Fruit fly (Drosophila melanogaster) whole organism, pupa: Measurements from ENCODE around the gene alpha-Man-IIb.
A peak's percentile ranks its signal among the peaks of the same experiment; 100 is the strongest.

ENCODE experiments used
- CG13204 ChIP-seq: fragments of 200-800 bp; sonication (Bioruptor generic); optimal IDR thresholded peaks from 2 replicates; lab custom pipeline; 2018; ENCODE audit warnings: missing biosample characterization, mild to moderate bottlenecking, missing genetic modification characterization, moderate library complexity
- CG15710 ChIP-seq: fragments of 200-800 bp; sonication (Bioruptor generic); optimal IDR thresholded peaks from 2 replicates; lab custom pipeline; 2018; ENCODE audit warnings: missing biosample characterization, mild to moderate bottlenecking, missing genetic modification characterization, moderate library complexity
- CG17806 ChIP-seq: fragments of 200-800 bp; sonication (Bioruptor generic); optimal IDR thresholded peaks from 2 replicates; lab custom pipeline; 2018; ENCODE audit warnings: missing biosample characterization, mild to moderate bottlenecking, missing genetic modification characterization, moderate library complexity
- CG4496 ChIP-seq: fragments of 200-800 bp; sonication (Bioruptor generic); IDR thresholded peaks from 3 replicates; pipeline ENCODE4 v1.3.6; 2022; ENCODE audit warnings: missing biosample characterization, missing genetic modification characterization
- CG8159 ChIP-seq: fragments of 200-800 bp; sonication (Bioruptor generic); optimal IDR thresholded peaks from 3 replicates; lab custom pipeline; 2018; ENCODE audit warnings: missing biosample characterization, mild to moderate bottlenecking, missing genetic modification characterization, moderate library complexity
- CG8301 ChIP-seq: fragments of 200-800 bp; sonication (Bioruptor generic); optimal IDR thresholded peaks from 2 replicates; lab custom pipeline; 2018; ENCODE audit warnings: missing biosample characterization, mild to moderate bottlenecking, missing genetic modification characterization
- CG9948 ChIP-seq: fragments of 200-800 bp; sonication (Bioruptor generic); optimal IDR thresholded peaks from 2 replicates; lab custom pipeline; 2018; ENCODE audit warnings: missing biosample characterization, mild to moderate bottlenecking, missing genetic modification characterization, moderate library complexity
- D1 ChIP-seq: fragments of 200-800 bp; sonication (Bioruptor generic); optimal IDR thresholded peaks from 2 replicates; lab custom pipeline; 2018; ENCODE audit warnings: missing biosample characterization, mild to moderate bottlenecking, missing genetic modification characterization, moderate library complexity
- EcR ChIP-seq: fragments of 200-800 bp; sonication (Bioruptor generic); optimal IDR thresholded peaks from 3 replicates; lab custom pipeline; 2019; ENCODE audit warnings: missing biosample characterization, missing genetic modification characterization, mild to moderate bottlenecking, moderate library complexity, missing genetic modification reagents
- Pif1A ChIP-seq: fragments of 200-800 bp; sonication (Bioruptor generic); optimal IDR thresholded peaks from 3 replicates; lab custom pipeline; 2016; ENCODE audit warnings: missing biosample characterization, missing genetic modification characterization
- Snoo ChIP-seq: fragments of 200-800 bp; sonication (Bioruptor generic); optimal IDR thresholded peaks from 3 replicates; lab custom pipeline; 2017; ENCODE audit warnings: missing biosample characterization, mild to moderate bottlenecking, missing genetic modification characterization, inconsistent platforms
- gl ChIP-seq: fragments of 200-800 bp; sonication (Bioruptor generic); optimal IDR thresholded peaks from 2 replicates; lab custom pipeline; 2018; ENCODE audit warnings: missing biosample characterization, mild to moderate bottlenecking, missing genetic modification characterization

dm6 chr3R:15851912-15852311, 47.9 kb downstream of the alpha-Man-IIb start:
- TF ChIP-seq EcR (GFP tag; lab: Kevin White, UChicago), result peak; percentile 70
- TF ChIP-seq CG8301 (tag; lab: Kevin White, UChicago), result no peak
- no peak for TF ChIP-seq CG15710 (tag; lab: Kevin White, UChicago)
- TF ChIP-seq CG17806 (tag; lab: Kevin White, UChicago), result no peak
- no peak for TF ChIP-seq gl (tag; lab: Kevin White, UChicago)
- TF ChIP-seq CG4496, result no peak
- TF ChIP-seq CG8159 (tag; lab: Kevin White, UChicago), result no peak
- TF ChIP-seq Snoo, result no peak
- TF ChIP-seq CG13204, result no peak
- TF ChIP-seq CG9948 (tag; lab: Kevin White, UChicago), result no peak
- TF ChIP-seq Pif1A (GFP tag; lab: Kevin White, UChicago), result no peak
- no peak for TF ChIP-seq D1 (tag; lab: Kevin White, UChicago)
